Worm (Caenorhabditis elegans) whole organism, late embryonic: ENCODE results near the gene C24F3.2.

ENCODE experiments used
- C08G9.2 ChIP-seq: sonication (generic microtip); optimal IDR thresholded peaks from 2 replicates; lab custom pipeline; 2016; ENCODE audit warnings: mild to moderate bottlenecking, missing genetic modification characterization, moderate library complexity, missing compliant biosample characterization
- F13H6.1 ChIP-seq: sonication (generic microtip); optimal IDR thresholded peaks from 2 replicates; lab custom pipeline; 2016; ENCODE audit warnings: missing genetic modification characterization, missing compliant biosample characterization
- K02D7.2 ChIP-seq: sonication (generic microtip); optimal IDR thresholded peaks from 2 replicates; lab custom pipeline; 2017; ENCODE audit warnings: mild to moderate bottlenecking, missing genetic modification characterization, missing compliant biosample characterization
- K09A11.1 ChIP-seq: sonication (generic microtip); optimal IDR thresholded peaks from 2 replicates; lab custom pipeline; 2017; ENCODE audit warnings: antibody characterized with exemption, mild to moderate bottlenecking, missing genetic modification characterization, missing compliant biosample characterization; ENCODE audit not compliant: insufficient read depth
- ceh-18 ChIP-seq: sonication (generic microtip); optimal IDR thresholded peaks from 2 replicates; lab custom pipeline; 2016; ENCODE audit warnings: missing genetic modification characterization, missing compliant biosample characterization
- ceh-2 ChIP-seq: sonication (generic microtip); optimal IDR thresholded peaks from 2 replicates; lab custom pipeline; 2016; ENCODE audit warnings: missing genotype, missing genetic modification characterization, missing compliant biosample characterization
- ceh-24 ChIP-seq: sonication (generic microtip); optimal IDR thresholded peaks from 2 replicates; lab custom pipeline; 2016; ENCODE audit warnings: mild to moderate bottlenecking, missing genetic modification characterization, missing compliant biosample characterization
- ceh-30 ChIP-seq: fragments of 150-350 bp; optimal IDR thresholded peaks from 2 replicates; lab custom pipeline; 2014; ENCODE audit warnings: missing biosample characterization, missing genetic modification characterization
- ceh-31 ChIP-seq: sonication (generic microtip); optimal IDR thresholded peaks from 2 replicates; lab custom pipeline; 2016; ENCODE audit warnings: missing genetic modification characterization, missing compliant biosample characterization
- ceh-34 ChIP-seq: sonication (generic microtip); optimal IDR thresholded peaks from 2 replicates; lab custom pipeline; 2016; ENCODE audit warnings: mild to moderate bottlenecking, missing genetic modification characterization, missing compliant biosample characterization
- ceh-45 ChIP-seq: fragments of 200-800 bp; sonication (Bioruptor generic); IDR thresholded peaks from 2 replicates; pipeline ENCODE4 v1.3.6; 2022; ENCODE audit warnings: missing genetic modification reagents, missing genetic modification characterization, missing compliant biosample characterization
- ceh-6 ChIP-seq: fragments of 200-800 bp; sonication (Bioruptor generic); optimal IDR thresholded peaks from 2 replicates; lab custom pipeline; 2018; ENCODE audit warnings: mild to moderate bottlenecking, missing genetic modification characterization, missing compliant biosample characterization
- elt-4 ChIP-seq: sonication (generic microtip); optimal IDR thresholded peaks from 2 replicates; lab custom pipeline; 2016; ENCODE audit warnings: missing genetic modification characterization, missing compliant biosample characterization
- ets-4 ChIP-seq: sonication (generic microtip); optimal IDR thresholded peaks from 2 replicates; lab custom pipeline; 2016; ENCODE audit warnings: missing genetic modification characterization, missing compliant biosample characterization
- eyg-1 ChIP-seq: sonication (generic microtip); optimal IDR thresholded peaks from 2 replicates; lab custom pipeline; 2016; ENCODE audit warnings: missing genotype, missing genetic modification characterization, missing compliant biosample characterization
- fax-1 ChIP-seq: sonication (generic microtip); optimal IDR thresholded peaks from 2 replicates; lab custom pipeline; 2016; ENCODE audit warnings: missing genotype, missing genetic modification characterization, missing compliant biosample characterization
- fkh-10 ChIP-seq: fragments of 150-350 bp; optimal IDR thresholded peaks from 2 replicates; lab custom pipeline; 2014; ENCODE audit warnings: missing biosample characterization, missing genetic modification reagents, missing genetic modification characterization
- fkh-6 ChIP-seq: sonication (generic microtip); optimal IDR thresholded peaks from 2 replicates; lab custom pipeline; 2016; ENCODE audit warnings: missing genetic modification characterization, missing compliant biosample characterization
- hlh-30 ChIP-seq: sonication (generic microtip); optimal IDR thresholded peaks from 2 replicates; lab custom pipeline; 2017; ENCODE audit warnings: antibody characterized with exemption, missing genetic modification characterization, missing compliant biosample characterization; ENCODE audit not compliant: insufficient read depth
- hlh-6 ChIP-seq: sonication (generic microtip); optimal IDR thresholded peaks from 2 replicates; lab custom pipeline; 2016; ENCODE audit warnings: missing genotype, missing genetic modification characterization, missing compliant biosample characterization
- mec-3 ChIP-seq: sonication (generic microtip); optimal IDR thresholded peaks from 2 replicates; lab custom pipeline; 2016; ENCODE audit warnings: borderline replicate concordance, missing genetic modification characterization, missing compliant biosample characterization
- nfya-1 ChIP-seq: sonication (generic microtip); optimal IDR thresholded peaks from 2 replicates; lab custom pipeline; 2017; ENCODE audit warnings: missing genetic modification characterization, mild to moderate bottlenecking, missing compliant biosample characterization, antibody characterized with exemption, moderate library complexity
- nhr-232 ChIP-seq: sonication (generic microtip); optimal IDR thresholded peaks from 2 replicates; lab custom pipeline; 2016; ENCODE audit warnings: missing genetic modification characterization, missing compliant biosample characterization
- npax-4 ChIP-seq: sonication (generic microtip); optimal IDR thresholded peaks from 2 replicates; lab custom pipeline; 2016; ENCODE audit warnings: missing genetic modification characterization, missing compliant biosample characterization
- pag-3 ChIP-seq: sonication (generic microtip); optimal IDR thresholded peaks from 2 replicates; lab custom pipeline; 2016; ENCODE audit warnings: missing compliant biosample characterization, missing genetic modification characterization, borderline replicate concordance
- pat-9 ChIP-seq: fragments of 200-800 bp; sonication (Bioruptor generic); optimal IDR thresholded peaks from 2 replicates; lab custom pipeline; 2018; ENCODE audit warnings: mild to moderate bottlenecking, missing genetic modification characterization, moderate library complexity, missing compliant biosample characterization
- pha-4 ChIP-seq: fragments of 150-350 bp; optimal IDR thresholded peaks from 2 replicates; lab custom pipeline; 2018; ENCODE audit warnings: missing biosample characterization, missing genetic modification reagents, missing genetic modification characterization
- pqm-1 ChIP-seq: sonication (generic microtip); optimal IDR thresholded peaks from 2 replicates; lab custom pipeline; 2016; ENCODE audit warnings: missing genetic modification characterization, missing compliant biosample characterization
- pros-1 ChIP-seq: fragments of 150-350 bp; optimal IDR thresholded peaks from 2 replicates; lab custom pipeline; 2014; ENCODE audit warnings: missing biosample characterization, missing genetic modification reagents, missing genetic modification characterization
- ref-2 ChIP-seq: sonication (generic microtip); optimal IDR thresholded peaks from 2 replicates; lab custom pipeline; 2016; ENCODE audit warnings: missing genetic modification characterization, missing compliant biosample characterization
- rnt-1 ChIP-seq: sonication (generic microtip); optimal IDR thresholded peaks from 2 replicates; lab custom pipeline; 2016; ENCODE audit warnings: missing genetic modification characterization, missing compliant biosample characterization
- sox-4 ChIP-seq: sonication (generic microtip); optimal IDR thresholded peaks from 2 replicates; lab custom pipeline; 2017; ENCODE audit warnings: mild to moderate bottlenecking, missing genetic modification characterization, inconsistent platforms, missing compliant biosample characterization
- tbx-2 ChIP-seq: sonication (generic microtip); optimal IDR thresholded peaks from 2 replicates; lab custom pipeline; 2016; ENCODE audit warnings: missing genetic modification characterization, missing compliant biosample characterization
- tbx-7 ChIP-seq: sonication (generic microtip); optimal IDR thresholded peaks from 2 replicates; lab custom pipeline; 2016; ENCODE audit warnings: missing genotype, missing genetic modification characterization, missing compliant biosample characterization
- unc-42 ChIP-seq: sonication (generic microtip); optimal IDR thresholded peaks from 2 replicates; lab custom pipeline; 2016; ENCODE audit warnings: missing genotype, missing genetic modification characterization, missing compliant biosample characterization
- unc-55 ChIP-seq: sonication (generic microtip); optimal IDR thresholded peaks from 2 replicates; lab custom pipeline; 2017; ENCODE audit warnings: missing biosample characterization, missing genetic modification reagents, missing genetic modification characterization
- unc-86 ChIP-seq: sonication (generic microtip); optimal IDR thresholded peaks from 2 replicates; lab custom pipeline; 2016; ENCODE audit warnings: missing genetic modification characterization, missing compliant biosample characterization
- zip-5 ChIP-seq: sonication (generic microtip); optimal IDR thresholded peaks from 2 replicates; lab custom pipeline; 2016; ENCODE audit warnings: missing genetic modification characterization, missing compliant biosample characterization

The C24F3.2 gene

DNA sequence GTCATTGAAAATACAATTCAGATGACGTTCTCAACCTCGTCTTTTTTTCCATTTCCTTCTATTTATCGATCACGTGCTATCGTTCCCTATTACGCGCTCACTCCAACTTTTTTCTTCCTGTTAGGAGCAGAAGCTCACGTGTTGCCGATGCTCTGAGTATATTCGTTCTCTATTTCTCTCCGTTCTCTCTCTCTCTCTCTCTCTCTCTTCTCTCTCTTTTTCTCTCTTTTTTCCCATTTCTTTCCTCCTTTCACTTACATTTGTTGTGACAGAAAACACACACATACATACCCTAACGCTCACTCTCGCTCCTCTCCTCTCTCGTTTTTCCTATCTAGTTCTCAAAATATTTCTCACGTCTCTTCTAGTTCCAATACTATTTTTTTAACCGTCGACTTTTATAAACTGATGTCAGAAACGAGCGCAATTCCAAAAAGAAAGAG, 30.0 kb downstream of the C24F3.2 start:
- TF ChIP-seq F13H6.1 (tag; lab: Kevin White, UChicago) = peak; percentile 38
- peak; percentile 46 for TF ChIP-seq tbx-2 (tag; lab: Kevin White, UChicago)
- peak; percentile 17 for TF ChIP-seq eyg-1
- peak; percentile 44 for TF ChIP-seq C08G9.2
- peak; percentile 25 for TF ChIP-seq pqm-1
- TF ChIP-seq fax-1 (tag; lab: Kevin White, UChicago) = no peak
- TF ChIP-seq sox-4 (tag; lab: Kevin White, UChicago) = no peak
- TF ChIP-seq nfya-1 (tag; lab: Kevin White, UChicago) = peak; percentile 64
- no peak for TF ChIP-seq zip-5 (tag; lab: Kevin White, UChicago)
- no peak for TF ChIP-seq tbx-7 (tag; lab: Kevin White, UChicago)
- peak; percentile 2 for TF ChIP-seq ceh-34
- TF ChIP-seq elt-4 = no peak
- TF ChIP-seq unc-42 (tag; lab: Kevin White, UChicago) = peak; percentile 77
- no peak for TF ChIP-seq K09A11.1
- peak; percentile 87 for TF ChIP-seq hlh-30 (tag; lab: Kevin White, UChicago)
- TF ChIP-seq mec-3 (tag; lab: Kevin White, UChicago) = no peak
- TF ChIP-seq ceh-24 (tag; lab: Kevin White, UChicago) = no peak
- peak; percentile 20 for TF ChIP-seq ets-4 (tag; lab: Kevin White, UChicago)
- no peak for TF ChIP-seq pat-9 (tag; lab: Kevin White, UChicago)
- TF ChIP-seq ceh-31 (tag; lab: Kevin White, UChicago) = peak; percentile 61
- no peak for TF ChIP-seq pha-4 (tag; lab: Kevin White, UChicago)
- TF ChIP-seq ref-2 (tag; lab: Kevin White, UChicago) = peak; percentile 66
- TF ChIP-seq K02D7.2 (tag; lab: Kevin White, UChicago) = no peak
- TF ChIP-seq pros-1 (tag; lab: Kevin White, UChicago) = peak; percentile 56
- TF ChIP-seq fkh-10 = no peak
- TF ChIP-seq ceh-45 (GFP tag; lab: Robert Waterston, UW) = no peak
- peak; percentile 5 for TF ChIP-seq pag-3
- TF ChIP-seq unc-55 = peak; percentile 77
- peak; percentile 87 for TF ChIP-seq ceh-18 (tag; lab: Kevin White, UChicago)

DNA sequence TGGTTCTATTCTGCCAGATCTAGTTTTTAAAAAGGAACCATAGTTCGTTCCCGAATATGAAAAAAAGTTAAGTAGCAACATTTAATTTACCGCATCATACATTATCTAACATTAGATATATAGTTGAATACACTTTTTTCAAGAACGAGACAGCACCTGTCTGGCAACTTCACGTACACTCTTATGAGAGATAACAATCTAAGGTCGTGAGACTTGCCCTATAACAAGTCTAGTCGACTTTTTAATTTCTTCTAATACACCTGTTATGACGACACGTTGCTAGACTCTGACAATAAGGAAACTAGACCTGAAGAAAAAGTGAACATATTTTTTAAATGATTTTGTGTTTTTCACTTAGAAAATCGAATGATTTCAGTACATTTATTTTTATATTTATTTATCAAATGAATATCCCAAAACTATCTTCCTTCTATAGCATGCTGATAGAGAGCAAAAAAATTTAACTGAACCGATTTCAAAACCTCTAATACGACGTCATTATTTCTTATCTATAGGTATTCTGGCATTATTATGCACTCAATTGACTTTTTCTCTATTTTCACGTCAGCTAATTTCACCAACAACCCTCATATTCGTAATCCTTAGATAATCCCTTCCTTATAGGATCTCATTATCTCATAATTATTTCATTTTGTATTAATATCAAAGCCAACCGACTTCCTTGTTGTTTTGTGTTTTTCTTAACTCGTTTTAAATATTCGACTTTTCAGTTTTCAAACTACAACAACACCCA, 30.7 kb downstream of the C24F3.2 start:
- TF ChIP-seq nhr-232 (tag; lab: Kevin White, UChicago) (no peak), C08G9.2 (no peak), ceh-18 (tag; lab: Kevin White, UChicago) (no peak), K09A11.1 (no peak), nfya-1 (tag; lab: Kevin White, UChicago) (no peak), sox-4 (tag; lab: Kevin White, UChicago) (no peak), unc-86 (tag; lab: Kevin White, UChicago) (no peak), fkh-6 (tag; lab: Kevin White, UChicago) (no peak), hlh-6 (no peak)

DNA sequence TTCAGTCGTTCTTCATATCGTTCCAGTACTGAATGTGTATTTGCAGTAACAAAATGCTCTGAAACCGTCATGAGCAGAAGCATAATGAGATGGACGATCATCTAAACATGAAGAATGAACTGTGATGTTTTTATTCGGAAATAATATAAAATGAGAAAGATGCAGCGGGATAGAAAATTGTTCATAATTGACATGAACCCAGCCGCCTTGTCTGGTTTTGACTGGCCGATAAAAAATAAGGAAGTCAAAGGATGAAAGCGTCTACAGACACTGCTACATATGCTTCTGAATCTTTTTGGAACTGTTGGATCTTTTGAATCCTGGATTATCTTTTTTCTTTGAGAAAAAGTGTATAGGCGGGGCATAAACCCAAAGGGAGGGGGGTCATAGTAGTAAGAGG, 37.2 kb downstream of the C24F3.2 start, which contains the start of gene F01G10.9:
Gene F01G10.9 (minus strand): TSS at position 101 of the 400 bp plus-strand sequence.
- TF ChIP-seq pag-3 = no peak
- TF ChIP-seq nhr-232 (tag; lab: Kevin White, UChicago) = no peak
- no peak for TF ChIP-seq mec-3 (tag; lab: Kevin White, UChicago)
- no peak for TF ChIP-seq ceh-6
- TF ChIP-seq tbx-7 (tag; lab: Kevin White, UChicago) = no peak
- TF ChIP-seq npax-4 = no peak
- no peak for TF ChIP-seq rnt-1 (tag; lab: Kevin White, UChicago)
- TF ChIP-seq F13H6.1 (tag; lab: Kevin White, UChicago) = no peak
- TF ChIP-seq ceh-30 (tag; lab: Kevin White, UChicago) = no peak
- TF ChIP-seq ceh-2 (tag; lab: Kevin White, UChicago) = no peak
- TF ChIP-seq ceh-45 (GFP tag; lab: Robert Waterston, UW) = no peak
- no peak for TF ChIP-seq fax-1 (tag; lab: Kevin White, UChicago)
- no peak for TF ChIP-seq ceh-18 (tag; lab: Kevin White, UChicago)
- no peak for TF ChIP-seq fkh-10
- no peak for TF ChIP-seq unc-42 (tag; lab: Kevin White, UChicago)
- no peak for TF ChIP-seq unc-86 (tag; lab: Kevin White, UChicago)
